Fruit fly (Drosophila melanogaster): ENCODE results near the gene Gss1.

- TF ChIP-seq OdsH (GFP tag; optimal IDR thresholded peaks at IDR 0.05), result no peak
- no peak for TF ChIP-seq Abd-B (GFP tag; optimal IDR thresholded peaks at IDR 0.05)
- no peak for TF ChIP-seq woc (GFP tag; optimal IDR thresholded peaks at IDR 0.05)
- no peak for TF ChIP-seq pan (optimal IDR thresholded peaks at IDR 0.05)
- TF ChIP-seq h (GFP tag; optimal IDR thresholded peaks at IDR 0.05), result no peak
- no peak for TF ChIP-seq Jra (GFP tag; optimal IDR thresholded peaks at IDR 0.05)
- no peak for TF ChIP-seq Sp1 (GFP tag; optimal IDR thresholded peaks at IDR 0.05)
- no peak for TF ChIP-seq Hr78 (GFP tag; optimal IDR thresholded peaks at IDR 0.05)
- no peak for TF ChIP-seq psq (GFP tag; optimal IDR thresholded peaks at IDR 0.05)
- no peak for TF ChIP-seq CrebA (GFP tag; optimal IDR thresholded peaks at IDR 0.05; ENCODE audit: borderline replicate concordance)
- no peak for TF ChIP-seq CG9705 (GFP tag; optimal IDR thresholded peaks at IDR 0.05)
These were observed 31.5 kb upstream of the Gss1 start for dm6 chrX:17857809-17858208.
